Worm (Caenorhabditis elegans): ENCODE results near the gene bud-31.

bud-31 gene

ce11 chrIII:9731313-9731912 is 35.1 kb upstream of the bud-31 start:
- no peak for TF ChIP-seq ceh-6 (GFP tag; optimal IDR thresholded peaks at IDR 0.05)
- TF ChIP-seq unc-55 (GFP tag; optimal IDR thresholded peaks at IDR 0.05), result peak; percentile 27
- peak; percentile 45 for TF ChIP-seq ceh-18 (tag; optimal IDR thresholded peaks at IDR 0.05)
- no peak for TF ChIP-seq ceh-31 (tag; optimal IDR thresholded peaks at IDR 0.05)

ce11 chrIII:9730407-9730806 is 34.1 kb upstream of the bud-31 start:
- TF ChIP-seq ceh-45 (GFP tag; IDR thresholded peaks at IDR 0.05) (no peak), elt-2 (tag; optimal IDR thresholded peaks at IDR 0.05) (no peak), gmeb-2 (tag; optimal IDR thresholded peaks at IDR 0.05) (no peak), lim-6 (tag; optimal IDR thresholded peaks at IDR 0.05) (no peak), C38D4.7 (GFP tag; optimal IDR thresholded peaks at IDR 0.05) (no peak), syd-9 (tag; optimal IDR thresholded peaks at IDR 0.05) (no peak), pat-9 (tag; optimal IDR thresholded peaks at IDR 0.05) (no peak), ceh-34 (tag; optimal IDR thresholded peaks at IDR 0.05) (no peak), fkh-6 (tag; optimal IDR thresholded peaks at IDR 0.05) (no peak), Y22D7AL.16 (tag; optimal IDR thresholded peaks at IDR 0.05) (no peak), ama-1 (optimal IDR thresholded peaks at IDR 0.05) (no peak), sox-2 (GFP tag; IDR thresholded peaks at IDR 0.05) (no peak), unc-42 (tag; optimal IDR thresholded peaks at IDR 0.05) (no peak), zip-5 (tag; optimal IDR thresholded peaks at IDR 0.05) (no peak), madf-2 (tag; optimal IDR thresholded peaks at IDR 0.05) (no peak)

ce11 chrIII:9727439-9727838 is 31.1 kb upstream of the bud-31 start, which contains the start of gene C07A9.12:
C07A9.12 (minus strand) TSS chrIII:9727539.
- TF ChIP-seq unc-86 (tag; optimal IDR thresholded peaks at IDR 0.05), result no peak
- no peak for TF ChIP-seq sox-4 (tag; optimal IDR thresholded peaks at IDR 0.05)
- TF ChIP-seq ceh-48 (tag; optimal IDR thresholded peaks at IDR 0.05), result no peak
- TF ChIP-seq C08G9.2 (tag; optimal IDR thresholded peaks at IDR 0.05), result no peak
- TF ChIP-seq pat-9 (tag; optimal IDR thresholded peaks at IDR 0.05), result no peak
- no peak for TF ChIP-seq ceh-2 (tag; optimal IDR thresholded peaks at IDR 0.05)

ce11 chrIII:9725114-9725513 is 28.8 kb upstream of the bud-31 start, which contains the start of gene clec-162:
clec-162 (minus strand) TSS chrIII:9725214.
- TF ChIP-seq che-1 (tag; optimal IDR thresholded peaks at IDR 0.05), result no peak
- no peak for TF ChIP-seq hlh-6 (tag; optimal IDR thresholded peaks at IDR 0.05)
- TF ChIP-seq pqm-1 (tag; optimal IDR thresholded peaks at IDR 0.05), result no peak
- TF ChIP-seq unc-42 (tag; optimal IDR thresholded peaks at IDR 0.05), result no peak
- TF ChIP-seq odd-2 (tag; optimal IDR thresholded peaks at IDR 0.05), result no peak
- no peak for TF ChIP-seq eyg-1 (tag; optimal IDR thresholded peaks at IDR 0.05)
- TF ChIP-seq ceh-19 (GFP tag; optimal IDR thresholded peaks at IDR 0.05), result no peak
- no peak for TF ChIP-seq unc-86 (tag; optimal IDR thresholded peaks at IDR 0.05)
- TF ChIP-seq rnt-1 (tag; optimal IDR thresholded peaks at IDR 0.05), result no peak
- no peak for TF ChIP-seq hlh-30 (tag; optimal IDR thresholded peaks at IDR 0.05; ENCODE audit: insufficient read depth)
- TF ChIP-seq sdc-2 (tag; optimal IDR thresholded peaks at IDR 0.05), result no peak
- TF ChIP-seq pha-2 (tag; optimal IDR thresholded peaks at IDR 0.05), result no peak
- TF ChIP-seq ztf-16 (tag; optimal IDR thresholded peaks at IDR 0.05), result no peak
- TF ChIP-seq unc-55 (GFP tag; optimal IDR thresholded peaks at IDR 0.05), result no peak
- no peak for TF ChIP-seq ttx-3 (tag; optimal IDR thresholded peaks at IDR 0.05)
- TF ChIP-seq lim-6 (tag; optimal IDR thresholded peaks at IDR 0.05), result no peak
- TF ChIP-seq ref-2 (tag; optimal IDR thresholded peaks at IDR 0.05), result no peak
- TF ChIP-seq ets-4 (tag; optimal IDR thresholded peaks at IDR 0.05), result no peak
- TF ChIP-seq mec-3 (tag; optimal IDR thresholded peaks at IDR 0.05; ENCODE audit: borderline replicate concordance), result no peak
